Worm (Caenorhabditis elegans) whole organism, L2 larva: ENCODE results near the gene cest-2.1.

Experiments
- ZK546.5 ChIP-seq: sonication (generic microtip); optimal IDR thresholded peaks from 2 replicates; lab custom pipeline; 2017; ENCODE audit warnings: missing biosample characterization, missing genetic modification characterization
- aly-2 ChIP-seq: fragments of 150-350 bp; optimal IDR thresholded peaks from 2 replicates; lab custom pipeline; 2014; ENCODE audit warnings: missing biosample characterization, missing genetic modification characterization
- egl-27 ChIP-seq: sonication (generic microtip); optimal IDR thresholded peaks from 3 replicates; lab custom pipeline; 2017; ENCODE audit warnings: missing biosample characterization, missing genetic modification reagents, missing genetic modification characterization
- elt-3 ChIP-seq: sonication (generic microtip); optimal IDR thresholded peaks from 2 replicates; lab custom pipeline; 2017; ENCODE audit warnings: missing biosample characterization, missing genetic modification characterization
- lin-13 ChIP-seq: fragments of 150-350 bp; optimal IDR thresholded peaks from 2 replicates; lab custom pipeline; 2014; ENCODE audit warnings: missing biosample characterization, missing genetic modification reagents, missing genetic modification characterization
- lsy-2 ChIP-seq, 2 experiments: fragments of 150-350 bp in 1 of 2; sonication (generic microtip) in 1 of 2; optimal IDR thresholded peaks; 2 replicates each; lab custom pipeline; 2014 to 2017; ENCODE audit warnings: missing biosample characterization in 2 of 2, missing genetic modification characterization in 2 of 2
- mdl-1 ChIP-seq, 2 experiments: fragments of 150-350 bp in 1 of 2; sonication (generic microtip) in 1 of 2; optimal IDR thresholded peaks; 2 replicates each; lab custom pipeline; 2017; ENCODE audit warnings: missing biosample characterization in 2 of 2, missing genetic modification characterization in 2 of 2
- nhr-10 ChIP-seq: sonication (generic microtip); optimal IDR thresholded peaks from 2 replicates; lab custom pipeline; 2017; ENCODE audit warnings: missing biosample characterization, missing genetic modification characterization
- nhr-11 ChIP-seq: fragments of 150-350 bp; optimal IDR thresholded peaks from 2 replicates; lab custom pipeline; 2014; ENCODE audit warnings: missing biosample characterization, missing genetic modification characterization
- nhr-25 ChIP-seq: fragments of 150-350 bp; sonication (generic microtip); optimal IDR thresholded peaks from 3 replicates; lab custom pipeline; 2014; ENCODE audit warnings: missing biosample characterization, missing genetic modification characterization
- ztf-11 ChIP-seq: sonication (generic microtip); optimal IDR thresholded peaks from 2 replicates; lab custom pipeline; 2017; ENCODE audit warnings: missing biosample characterization, missing genetic modification characterization
- ztf-4 ChIP-seq: fragments of 150-350 bp; optimal IDR thresholded peaks from 2 replicates; lab custom pipeline; 2014; ENCODE audit warnings: missing biosample characterization, missing genetic modification characterization

DNA sequence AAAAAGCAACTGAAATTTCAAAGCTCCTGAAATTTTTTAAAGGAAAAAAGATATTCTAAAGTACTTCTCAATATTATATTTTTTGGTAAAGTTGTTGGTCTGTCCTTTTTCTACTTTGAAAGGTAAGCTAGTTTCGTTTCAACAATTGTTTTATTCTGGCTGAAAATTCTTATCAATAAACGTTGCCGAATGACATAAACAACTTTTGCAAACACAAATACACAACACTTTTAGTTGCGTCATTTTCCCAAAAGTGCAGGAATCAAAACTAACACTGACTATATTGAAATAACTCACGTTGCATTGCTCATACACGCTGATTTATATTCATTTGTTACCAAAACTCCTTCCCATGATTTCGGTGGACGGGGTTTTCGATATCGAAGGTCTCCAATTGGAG is 5.5 kb downstream of the cest-2.1 start:
- TF ChIP-seq lin-13 (GFP tag; lab: Kevin White, UChicago), result no peak
- TF ChIP-seq mdl-1 (tag; optimal IDR thresholded peaks at IDR 0.05; lab: Kevin White, UChicago), result no peak
- TF ChIP-seq nhr-10 (tag; lab: Kevin White, UChicago), result no peak
- no peak for TF ChIP-seq elt-3
- TF ChIP-seq lsy-2 (tag; optimal IDR thresholded peaks at IDR 0.05; lab: Kevin White, UChicago), result no peak
- no peak for TF ChIP-seq egl-27 (tag; lab: Kevin White, UChicago)
- TF ChIP-seq ztf-11 (tag; lab: Kevin White, UChicago), result no peak
- no peak for TF ChIP-seq aly-2
- no peak for TF ChIP-seq nhr-11 (tag; lab: Kevin White, UChicago)
- TF ChIP-seq ZK546.5 (tag; lab: Kevin White, UChicago), result no peak
- TF ChIP-seq nhr-25 (tag; lab: Kevin White, UChicago), result no peak
- no peak for TF ChIP-seq ztf-4
